Fruit fly (Drosophila melanogaster): ENCODE data around the gene CG12239.

dm6 chrX:5818428-5818827 is 26.5 kb downstream of the CG12239 start, which contains the start of gene CG15765:
- TF ChIP-seq Myc (optimal IDR thresholded peaks at IDR 0.05) (no peak), Sin3A (optimal IDR thresholded peaks at IDR 0.05) (no peak), psq (optimal IDR thresholded peaks at IDR 0.05) (no peak), insv (optimal IDR thresholded peaks at IDR 0.05) (no peak)

All from Kc167 (cell line).